Fruit fly (Drosophila melanogaster) whole organism: ENCODE measurements around the gene Prestin.

Experiments used
- CG8478 ChIP-seq: fragments of >200 bp; optimal IDR thresholded peaks from 2 replicates; lab custom pipeline; 2018; ENCODE audit warnings: inconsistent platforms
- Dll ChIP-seq: fragments of >200 bp; optimal IDR thresholded peaks from 2 replicates; lab custom pipeline; 2017
- EcR ChIP-seq, 2 experiments: fragments of >200 bp; optimal IDR thresholded peaks; 2 replicates each; lab custom pipeline; 2017; ENCODE audit warnings: missing biosample characterization in 2 of 2, missing genetic modification characterization in 2 of 2, missing genetic modification reagents in 2 of 2
- pan ChIP-seq: fragments of >200 bp; optimal IDR thresholded peaks from 2 replicates; lab custom pipeline; 2017
- psq ChIP-seq: fragments of >200 bp; optimal IDR thresholded peaks from 2 replicates; lab custom pipeline; 2017
- usp ChIP-seq: fragments of >200 bp; optimal IDR thresholded peaks from 2 replicates; lab custom pipeline; 2017; ENCODE audit warnings: missing biosample characterization, missing genetic modification characterization, mixed read lengths

DNA sequence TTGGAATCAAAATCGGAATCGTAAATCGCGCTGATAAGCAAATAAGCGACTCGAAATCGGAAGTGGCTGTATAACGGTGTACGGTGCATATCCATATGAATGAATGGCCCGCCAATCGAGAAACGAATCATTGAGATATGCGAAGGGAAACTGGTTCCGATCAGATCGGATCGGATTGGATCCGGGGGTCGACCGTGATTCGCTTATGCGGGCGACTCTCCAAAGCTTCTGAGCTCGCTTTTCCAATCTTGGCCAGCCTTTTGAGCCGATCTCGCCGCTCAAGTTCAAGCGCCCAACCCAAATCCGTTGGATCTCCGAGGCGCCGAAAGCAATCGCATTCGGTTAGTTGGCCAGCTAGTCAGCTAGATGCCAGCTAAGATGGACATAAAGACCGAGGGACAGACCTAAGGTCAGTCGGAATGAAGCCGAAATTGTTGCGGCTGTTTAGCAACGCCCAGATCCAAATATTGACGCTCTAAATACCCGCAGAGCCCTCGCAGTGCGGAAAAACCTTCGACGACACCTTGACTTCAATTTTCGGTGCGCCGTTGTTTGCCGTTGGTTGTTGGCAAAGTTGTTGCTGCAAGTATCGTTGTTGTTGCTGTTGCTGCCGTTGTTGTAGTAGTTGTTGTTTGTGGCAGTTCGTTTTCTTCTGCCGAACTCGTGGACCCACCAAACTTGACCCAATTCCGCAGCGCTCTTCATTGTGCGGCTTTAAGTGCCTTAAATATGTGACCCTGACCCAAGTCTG, 16.6 kb upstream of the Prestin start:
- no peak for TF ChIP-seq usp (GFP tag; lab: Kevin White, UChicago)
- TF ChIP-seq Dll (lab: Kevin White, UChicago) = no peak
- no peak for TF ChIP-seq psq
- no peak for TF ChIP-seq CG8478 (lab: Kevin White, UChicago)
- no peak for TF ChIP-seq EcR (GFP tag; optimal IDR thresholded peaks at IDR 0.05; lab: Kevin White, UChicago)
- TF ChIP-seq pan (lab: Kevin White, UChicago) = no peak
